Fruit fly (Drosophila melanogaster) whole organism, embryonic: ENCODE results near the gene CG43675.

Source experiments
- Bdp1 ChIP-seq: fragments of 200-800 bp; sonication (Bioruptor generic); optimal IDR thresholded peaks from 3 replicates; lab custom pipeline; 2016; ENCODE audit warnings: missing biosample characterization, missing genetic modification characterization
- BtbVII ChIP-seq: fragments of 200-800 bp; sonication (Bioruptor generic); optimal IDR thresholded peaks from 3 replicates; lab custom pipeline; 2017; ENCODE audit warnings: missing biosample characterization, mild to moderate bottlenecking, missing genetic modification characterization
- CG10543 ChIP-seq: fragments of 200-800 bp; sonication (Bioruptor generic); optimal IDR thresholded peaks from 3 replicates; lab custom pipeline; 2017; ENCODE audit warnings: missing biosample characterization, mild to moderate bottlenecking, missing genetic modification characterization, moderate library complexity
- CG11560 ChIP-seq: fragments of 200-800 bp; sonication (Bioruptor generic); IDR thresholded peaks from 3 replicates; pipeline ENCODE4 v1.3.6; 2022; ENCODE audit warnings: missing biosample characterization, missing genetic modification characterization
- CG14860 ChIP-seq: fragments of 200-800 bp; sonication (Bioruptor generic); IDR thresholded peaks from 3 replicates; pipeline ENCODE4 v1.3.6; 2022; ENCODE audit warnings: missing biosample characterization, missing genetic modification characterization; ENCODE audit not compliant: partially characterized antibody
- CG15269 ChIP-seq: fragments of 200-800 bp; sonication (Bioruptor generic); optimal IDR thresholded peaks from 2 replicates; lab custom pipeline; 2018; ENCODE audit warnings: missing biosample characterization, mild to moderate bottlenecking, missing genetic modification characterization, moderate library complexity
- CG15479 ChIP-seq: fragments of 200-800 bp; sonication (Bioruptor generic); optimal IDR thresholded peaks from 3 replicates; lab custom pipeline; 2019; ENCODE audit warnings: missing biosample characterization, mild to moderate bottlenecking, missing genetic modification characterization, moderate library complexity
- CG15514 ChIP-seq: fragments of 200-800 bp; sonication (Bioruptor generic); optimal IDR thresholded peaks from 3 replicates; lab custom pipeline; 2017; ENCODE audit warnings: missing biosample characterization, missing genetic modification characterization, mild to moderate bottlenecking, moderate library complexity, missing genetic modification reagents
- CG18599 ChIP-seq: fragments of 200-800 bp; sonication (Bioruptor generic); optimal IDR thresholded peaks from 3 replicates; lab custom pipeline; 2017; ENCODE audit warnings: missing biosample characterization, missing genetic modification characterization, mild to moderate bottlenecking, moderate library complexity, missing genetic modification reagents
- CG2199 ChIP-seq: fragments of 200-800 bp; sonication (Bioruptor generic); IDR thresholded peaks from 3 replicates; pipeline ENCODE4 v1.3.6; 2022; ENCODE audit warnings: missing biosample characterization, missing genetic modification characterization
- CG3163 ChIP-seq: fragments of 200-800 bp; sonication (Bioruptor generic); optimal IDR thresholded peaks from 3 replicates; lab custom pipeline; 2016; ENCODE audit warnings: missing biosample characterization, missing genetic modification characterization
- CG3847 ChIP-seq: fragments of 200-800 bp; sonication (Bioruptor generic); IDR thresholded peaks from 2 replicates; pipeline ENCODE4 v1.3.6; 2022; ENCODE audit warnings: missing biosample characterization, missing genetic modification characterization
- CG4328 ChIP-seq: fragments of 200-800 bp; sonication (Bioruptor generic); optimal IDR thresholded peaks from 3 replicates; lab custom pipeline; 2017; ENCODE audit warnings: missing biosample characterization, missing genetic modification reagents, missing genetic modification characterization
- CG6254 ChIP-seq: fragments of 200-800 bp; sonication (Bioruptor generic); optimal IDR thresholded peaks from 3 replicates; lab custom pipeline; 2017; ENCODE audit warnings: mild to moderate bottlenecking, missing biosample characterization, missing genetic modification reagents, missing genetic modification characterization
- CG7928 ChIP-seq: fragments of 200-800 bp; sonication (Bioruptor generic); optimal IDR thresholded peaks from 2 replicates; lab custom pipeline; 2017; ENCODE audit warnings: missing biosample characterization, mild to moderate bottlenecking, missing genetic modification characterization
- Fer3 ChIP-seq: fragments of 200-800 bp; sonication (Bioruptor generic); optimal IDR thresholded peaks from 2 replicates; lab custom pipeline; 2018; ENCODE audit warnings: missing biosample characterization, mild to moderate bottlenecking, missing genetic modification characterization, moderate library complexity
- Hr3 ChIP-seq: fragments of 200-800 bp; sonication (Bioruptor generic); optimal IDR thresholded peaks from 3 replicates; lab custom pipeline; 2016; ENCODE audit warnings: missing biosample characterization, missing genetic modification characterization
- Hr51 ChIP-seq, 2 experiments: fragments of 200-800 bp; sonication (Bioruptor generic); optimal IDR thresholded peaks; 2 replicates in 1 of 2; 3 replicates in 1 of 2; lab custom pipeline; 2016 to 2018; ENCODE audit warnings: missing biosample characterization in 2 of 2, missing genetic modification characterization in 2 of 2, mild to moderate bottlenecking in 1 of 2, moderate library complexity in 1 of 2
- Med ChIP-seq: fragments of 200-800 bp; sonication (Bioruptor generic); peaks from one replicate; lab custom pipeline; 2016; ENCODE audit warnings: missing biosample characterization, missing genetic modification characterization, mild to moderate bottlenecking, inconsistent platforms, moderate library complexity
- Mes4 ChIP-seq: fragments of 200-800 bp; sonication (Bioruptor generic); optimal IDR thresholded peaks from 2 replicates; lab custom pipeline; 2016; ENCODE audit warnings: missing biosample characterization, missing genetic modification characterization
- Nf-YB ChIP-seq: fragments of 200-800 bp; sonication (Bioruptor generic); optimal IDR thresholded peaks from 3 replicates; lab custom pipeline; 2019; ENCODE audit warnings: missing biosample characterization, mild to moderate bottlenecking, missing genetic modification characterization, moderate library complexity
- Pdp1 ChIP-seq, 2 experiments: fragments of 200-800 bp; sonication (Bioruptor generic); optimal IDR thresholded peaks; 3 replicates each; lab custom pipeline; 2016; ENCODE audit warnings: missing biosample characterization in 2 of 2, missing genetic modification characterization in 2 of 2, mild to moderate bottlenecking in 1 of 2, moderate library complexity in 1 of 2
- Rfx ChIP-seq: fragments of 200-800 bp; sonication (Bioruptor generic); IDR thresholded peaks from 2 replicates; pipeline ENCODE4 v1.3.6; 2022; ENCODE audit warnings: missing biosample characterization, missing genetic modification characterization
- Xbp1 ChIP-seq: fragments of 200-800 bp; sonication (Bioruptor generic); optimal IDR thresholded peaks from 3 replicates; lab custom pipeline; 2016; ENCODE audit warnings: missing biosample characterization, mild to moderate bottlenecking, missing genetic modification characterization
- bowl ChIP-seq: fragments of 200-800 bp; sonication (Bioruptor generic); IDR thresholded peaks from 2 replicates; pipeline ENCODE4 v1.3.6; 2022; ENCODE audit warnings: missing biosample characterization, missing genetic modification characterization
- chinmo ChIP-seq: fragments of 200-800 bp; sonication (Bioruptor generic); IDR thresholded peaks from 4 replicates; pipeline ENCODE4 v1.3.6; 2022; ENCODE audit warnings: missing biosample characterization, missing genetic modification characterization; ENCODE audit not compliant: partially characterized antibody
- cwo ChIP-seq: fragments of 200-800 bp; sonication (Bioruptor generic); optimal IDR thresholded peaks from 3 replicates; lab custom pipeline; 2017; ENCODE audit warnings: missing biosample characterization, missing genetic modification characterization, mild to moderate bottlenecking, moderate library complexity, missing genetic modification reagents
- dmrt99B ChIP-seq: fragments of 200-800 bp; sonication (Bioruptor generic); optimal IDR thresholded peaks from 2 replicates; lab custom pipeline; 2018; ENCODE audit warnings: missing biosample characterization, mild to moderate bottlenecking, missing genetic modification characterization, moderate library complexity
- exex ChIP-seq: fragments of 200-800 bp; sonication (Bioruptor generic); optimal IDR thresholded peaks from 4 replicates; lab custom pipeline; 2018; ENCODE audit warnings: missing biosample characterization, mild to moderate bottlenecking, missing genetic modification characterization, moderate library complexity
- fd96Cb ChIP-seq: fragments of 200-800 bp; sonication (Bioruptor generic); optimal IDR thresholded peaks from 2 replicates; lab custom pipeline; 2018; ENCODE audit warnings: missing biosample characterization, mild to moderate bottlenecking, missing genetic modification characterization, moderate library complexity
- ftz-f1 ChIP-seq: fragments of 200-800 bp; sonication (Bioruptor generic); optimal IDR thresholded peaks from 2 replicates; lab custom pipeline; 2016; ENCODE audit warnings: missing biosample characterization, missing genetic modification characterization
- hkb ChIP-seq, 2 experiments: fragments of 200-800 bp in 1 of 2; fragments of >200 bp in 1 of 2; sonication (Bioruptor generic) in 1 of 2; IDR thresholded peaks in 1 of 2; optimal IDR thresholded peaks in 1 of 2; 2 replicates each; pipeline versions ENCODE4 v1.3.6 to Lab custom; 2017 to 2022; ENCODE audit warnings: missing biosample characterization in 1 of 2, missing genetic modification characterization in 1 of 2
- lab ChIP-seq: fragments of 200-800 bp; sonication (Bioruptor generic); optimal IDR thresholded peaks from 3 replicates; lab custom pipeline; 2017; ENCODE audit warnings: missing biosample characterization, missing genetic modification characterization, mild to moderate bottlenecking, moderate library complexity, missing genetic modification reagents
- lbe ChIP-seq: fragments of 200-800 bp; sonication (Bioruptor generic); optimal IDR thresholded peaks from 2 replicates; lab custom pipeline; 2016; ENCODE audit warnings: missing biosample characterization, mild to moderate bottlenecking, missing genetic modification characterization
- nom ChIP-seq: fragments of 200-800 bp; sonication (Bioruptor generic); optimal IDR thresholded peaks from 2 replicates; lab custom pipeline; 2017; ENCODE audit warnings: missing biosample characterization, missing genetic modification characterization, mild to moderate bottlenecking, moderate library complexity, missing genetic modification reagents
- pum ChIP-seq: fragments of 200-800 bp; sonication (Bioruptor generic); optimal IDR thresholded peaks from 2 replicates; lab custom pipeline; 2016; ENCODE audit warnings: missing biosample characterization, missing genetic modification characterization
- ranshi ChIP-seq: fragments of 200-800 bp; sonication (Bioruptor generic); IDR thresholded peaks from 2 replicates; pipeline ENCODE4 v1.3.6; 2022; ENCODE audit warnings: missing biosample characterization, missing genetic modification characterization
- scrt ChIP-seq: fragments of 200-800 bp; sonication (Bioruptor generic); optimal IDR thresholded peaks from 2 replicates; lab custom pipeline; 2018; ENCODE audit warnings: missing biosample characterization, mild to moderate bottlenecking, missing genetic modification characterization, moderate library complexity
- sens ChIP-seq: fragments of 200-800 bp; sonication (Bioruptor generic); peaks from one replicate; lab custom pipeline; 2016; ENCODE audit warnings: missing biosample characterization, missing genetic modification characterization
- so ChIP-seq: fragments of 200-800 bp; sonication (Bioruptor generic); IDR thresholded peaks from 3 replicates; pipeline ENCODE4 v1.3.6; 2022; ENCODE audit warnings: missing biosample characterization, missing genetic modification characterization
- sr ChIP-seq: fragments of 200-800 bp; sonication (Bioruptor generic); IDR thresholded peaks from 3 replicates; pipeline ENCODE4 v1.3.6; 2022; ENCODE audit warnings: missing biosample characterization, missing genetic modification characterization
- stc ChIP-seq: fragments of 200-800 bp; sonication (Bioruptor generic); IDR thresholded peaks from 2 replicates; pipeline ENCODE4 v1.3.6; 2022; ENCODE audit warnings: missing biosample characterization, missing genetic modification characterization
- toy ChIP-seq: fragments of 200-800 bp; sonication (Bioruptor generic); IDR thresholded peaks from 2 replicates; pipeline ENCODE4 v1.3.6; 2022; ENCODE audit warnings: missing biosample characterization, missing genetic modification characterization
- twi ChIP-seq: fragments of 200-800 bp; optimal IDR thresholded peaks from 2 replicates; lab custom pipeline; 2019; ENCODE audit warnings: missing biosample characterization, mild to moderate bottlenecking, missing genetic modification characterization, moderate library complexity
- zen ChIP-seq: fragments of 200-800 bp; sonication (Bioruptor generic); optimal IDR thresholded peaks from 3 replicates; lab custom pipeline; 2018; ENCODE audit warnings: missing biosample characterization, mild to moderate bottlenecking, missing genetic modification characterization, moderate library complexity
- zen2 ChIP-seq: fragments of 200-800 bp; sonication (Bioruptor generic); IDR thresholded peaks from 3 replicates; pipeline ENCODE4 v1.3.6; 2022; ENCODE audit warnings: missing biosample characterization, missing genetic modification characterization; ENCODE audit not compliant: partially characterized antibody
- zf30C ChIP-seq: fragments of 200-800 bp; sonication (Bioruptor generic); optimal IDR thresholded peaks from 3 replicates; lab custom pipeline; 2018; ENCODE audit warnings: missing biosample characterization, mild to moderate bottlenecking, missing genetic modification characterization

The CG43675 gene

dm6 chr3R:9344186-9344790 is 11.0 kb upstream of the CG43675 start (continued):
- TF ChIP-seq bowl (GFP tag; lab: Robert Waterston, UW) (no peak), CG3847 (GFP tag; lab: Robert Waterston, UW) (no peak), CG3163 (GFP tag; lab: Kevin White, UChicago) (no peak), nom (GFP tag; lab: Kevin White, UChicago) (peak; percentile 28), lbe (peak; percentile 27), BtbVII (GFP tag; lab: Kevin White, UChicago) (peak; percentile 9), CG4328 (GFP tag; lab: Kevin White, UChicago) (peak; percentile 28), so (GFP tag; lab: Robert Waterston, UW) (peak; percentile 46; the same call in 1 of the 3 replicates), twi (tag; lab: Kevin White, UChicago) (peak; percentile 96), CG15514 (GFP tag; lab: Kevin White, UChicago) (peak; percentile 7), ftz-f1 (peak; percentile 64), sens (GFP tag; lab: Kevin White, UChicago) (peak; percentile 46), chinmo (peak; percentile 52; the same call in 1 of the 4 replicates), zen (tag; lab: Kevin White, UChicago) (peak; percentile 50), Pdp1 (GFP tag; optimal IDR thresholded peaks at IDR 0.05; lab: Kevin White, UChicago) (peak in 1 of 2 experiments; percentile 69), zf30C (GFP tag; lab: Kevin White, UChicago) (peak; percentile 79), Hr3 (GFP tag; lab: Kevin White, UChicago) (peak; percentile 36), zen2 (GFP tag; lab: Robert Waterston, UW) (no peak), sr (GFP tag; lab: Robert Waterston, UW) (peak; percentile 83; the same call in 2 of the 3 replicates), Bdp1 (no peak), CG10543 (GFP tag; lab: Kevin White, UChicago) (peak; percentile 89), CG2199 (GFP tag; lab: Robert Waterston, UW) (peak; percentile 88), Med (GFP tag; lab: Kevin White, UChicago) (peak; percentile 79), toy (no peak), cwo (GFP tag; lab: Kevin White, UChicago) (peak; percentile 96), exex (peak; percentile 10)
- TF ChIP-seq, all 482 proteins: peak for 44

dm6 chr3R:9344791-9345208 is 10.5 kb upstream of the CG43675 start:
- TF ChIP-seq CG6254 (GFP tag; lab: Kevin White, UChicago) (peak; percentile 37), CG15479 (GFP tag; lab: Kevin White, UChicago) (peak; percentile 6), CG14860 (no peak), dmrt99B (peak; percentile 71), Xbp1 (peak; percentile 59), ranshi (GFP tag; lab: Robert Waterston, UW) (peak; percentile 42; the same call in 1 of the 2 replicates), CG7928 (GFP tag; lab: Kevin White, UChicago) (no peak), CG18599 (GFP tag; lab: Kevin White, UChicago) (peak; percentile 54), Fer3 (tag; lab: Kevin White, UChicago) (peak; percentile 43), CG11560 (no peak), Hr3 (GFP tag; lab: Kevin White, UChicago) (peak; percentile 17), Hr51 (GFP tag; optimal IDR thresholded peaks at IDR 0.05; lab: Kevin White, UChicago) (peak; percentile 13 to 74), stc (GFP tag; lab: Robert Waterston, UW) (peak; percentile 57; the same call in 1 of the 2 replicates), hkb (optimal IDR thresholded peaks at IDR 0.05; lab: Kevin White, UChicago) (no peak), hkb (GFP tag; IDR thresholded peaks at IDR 0.05; lab: Robert Waterston, UW) (peak; percentile 70), CG15269 (tag; lab: Kevin White, UChicago) (peak; percentile 72), scrt (GFP tag; lab: Kevin White, UChicago) (no peak), lab (GFP tag; lab: Kevin White, UChicago) (peak; percentile 40), fd96Cb (tag; lab: Kevin White, UChicago) (peak; percentile 29), pum (peak; percentile 48), Mes4 (GFP tag; lab: Kevin White, UChicago) (peak; percentile 13), Rfx (GFP tag; lab: Robert Waterston, UW) (0 out of 2 replicates have a peak, but pooled peaks have one; percentile 22), Nf-YB (GFP tag; lab: Kevin White, UChicago) (peak; percentile 14)
